Worm (Caenorhabditis elegans) whole organism, mixed stage, embryonic: ENCODE measurements around the gene ddl-3.

Experiments used
- ces-1 ChIP-seq: fragments of 150-350 bp; optimal IDR thresholded peaks from 2 replicates; lab custom pipeline; 2014; ENCODE audit warnings: missing biosample characterization, missing genetic modification reagents, missing genetic modification characterization
- elt-1 ChIP-seq: sonication (generic microtip); optimal IDR thresholded peaks from 2 replicates; lab custom pipeline; 2017; ENCODE audit warnings: missing genetic modification characterization, mild to moderate bottlenecking, missing compliant biosample characterization, antibody characterized with exemption, moderate library complexity, borderline replicate concordance; ENCODE audit not compliant: insufficient read depth
- lin-13 ChIP-seq: fragments of 150-350 bp; optimal IDR thresholded peaks from 2 replicates; lab custom pipeline; 2014; ENCODE audit warnings: missing biosample characterization, missing genetic modification characterization
- mep-1 ChIP-seq: fragments of 150-350 bp; optimal IDR thresholded peaks from 2 replicates; lab custom pipeline; 2017; ENCODE audit warnings: missing biosample characterization, missing genetic modification reagents, missing genetic modification characterization, inconsistent platforms
- mls-2 ChIP-seq: sonication (generic microtip); optimal IDR thresholded peaks from 2 replicates; lab custom pipeline; 2016; ENCODE audit warnings: mild to moderate bottlenecking, missing genetic modification characterization, moderate library complexity, missing compliant biosample characterization
- nhr-12 ChIP-seq: fragments of 150-350 bp; optimal IDR thresholded peaks from 2 replicates; lab custom pipeline; 2014; ENCODE audit warnings: missing biosample characterization, missing genetic modification characterization
- nhr-237 ChIP-seq: fragments of 150-350 bp; optimal IDR thresholded peaks from 2 replicates; lab custom pipeline; 2014; ENCODE audit warnings: missing biosample characterization, missing genetic modification characterization
- nhr-76 ChIP-seq: sonication (generic microtip); optimal IDR thresholded peaks from 2 replicates; lab custom pipeline; 2017; ENCODE audit warnings: missing biosample characterization, missing genetic modification characterization
- sem-2 ChIP-seq: fragments of 200-800 bp; sonication (Bioruptor generic); optimal IDR thresholded peaks from 2 replicates; lab custom pipeline; 2018; ENCODE audit warnings: mild to moderate bottlenecking, missing genetic modification characterization, missing compliant biosample characterization
- unc-62 ChIP-seq: fragments of 150-350 bp; optimal IDR thresholded peaks from 2 replicates; lab custom pipeline; 2014; ENCODE audit warnings: missing biosample characterization, missing genetic modification reagents, missing genetic modification characterization
- ztf-11 ChIP-seq: fragments of 150-350 bp; optimal IDR thresholded peaks from 2 replicates; lab custom pipeline; 2014; ENCODE audit warnings: missing biosample characterization, missing genetic modification characterization

DNA sequence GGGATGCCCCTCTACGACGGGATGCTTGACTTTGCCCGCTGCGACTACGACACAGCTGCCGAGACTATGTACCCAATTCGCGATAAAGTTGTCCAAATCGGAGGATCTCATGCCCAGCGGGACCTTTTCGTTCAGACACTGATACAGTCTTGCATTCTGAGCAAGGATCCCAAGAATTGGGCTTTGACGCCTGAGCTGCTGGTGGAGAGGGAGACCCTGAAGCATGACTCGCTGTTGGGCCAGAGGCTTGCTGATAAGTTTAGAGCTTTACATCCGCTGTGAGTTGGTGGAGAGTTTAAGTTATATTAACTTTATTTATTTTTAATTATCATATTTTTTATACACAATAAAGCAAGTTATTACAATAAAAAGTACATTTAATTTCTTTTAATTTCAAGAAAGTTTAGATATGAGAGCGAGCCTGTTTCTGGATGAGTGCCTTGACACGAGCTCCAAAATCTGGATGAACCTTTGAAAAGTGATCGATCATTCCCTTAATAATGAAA is 44.9 kb downstream of the ddl-3 start:
- TF ChIP-seq nhr-237 (tag; lab: Kevin White, UChicago) (no peak), mls-2 (tag; lab: Kevin White, UChicago) (no peak), nhr-76 (tag; lab: Kevin White, UChicago) (no peak), ztf-11 (tag; lab: Kevin White, UChicago) (no peak), mep-1 (no peak), nhr-12 (tag; lab: Kevin White, UChicago) (no peak), unc-62 (GFP tag; lab: Kevin White, UChicago) (no peak), elt-1 (tag; lab: Kevin White, UChicago) (no peak), lin-13 (tag; lab: Kevin White, UChicago) (no peak), ces-1 (GFP tag; lab: Kevin White, UChicago) (no peak), sem-2 (GFP tag; lab: Kevin White, UChicago) (no peak)
